Worm (Caenorhabditis elegans): ENCODE data around the gene F22E5.20.
"Not testable (repeated sequence)": the region's sequence is repeated elsewhere in the genome, so short reads cannot be mapped to it uniquely, and the experiment has no call there.

Gene F22E5.20

DNA sequence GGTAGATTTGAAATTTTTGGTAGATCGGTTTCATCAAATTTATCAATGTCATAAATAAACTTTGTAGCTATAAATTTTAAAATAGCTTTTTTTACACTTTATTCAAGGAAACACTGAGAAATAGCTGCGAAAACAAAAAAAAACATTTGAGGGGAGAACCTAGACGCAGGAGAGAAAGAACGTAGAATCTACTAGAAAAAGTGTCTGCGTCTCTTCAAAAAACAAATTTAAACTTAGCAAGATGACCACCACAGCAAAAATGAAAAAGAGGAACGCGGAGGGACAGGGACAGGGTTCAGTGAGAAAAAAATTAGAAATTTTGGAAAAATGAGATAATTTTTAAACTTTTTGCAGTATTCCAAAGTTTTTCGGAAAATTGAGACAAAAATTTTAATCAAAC, 24.4 kb downstream of the F22E5.20 start:
- TF ChIP-seq ceh-32 (tag; optimal IDR thresholded peaks at IDR 0.05; ENCODE audit: poor library complexity) (no peak), lin-13 (GFP tag; optimal IDR thresholded peaks at IDR 0.05) (no peak), aly-2 (tag; optimal IDR thresholded peaks at IDR 0.05) (no peak), nhr-11 (tag; optimal IDR thresholded peaks at IDR 0.05) (peak; percentile 19), nhr-28 (tag; optimal IDR thresholded peaks at IDR 0.05) (peak; percentile 0), ZK546.5 (tag; optimal IDR thresholded peaks at IDR 0.05) (no peak), daf-16 (GFP tag; optimal IDR thresholded peaks at IDR 0.05) (peak in 1 of 2 experiments; percentile 60), daf-16 (tag; optimal IDR thresholded peaks at IDR 0.05) (no peak), unc-62 (GFP tag; optimal IDR thresholded peaks at IDR 0.05 in 1 of 2) (no peak), unc-62 (tag; optimal IDR thresholded peaks at IDR 0.05) (no peak), ctbp-1 (GFP tag; IDR thresholded peaks at IDR 0.05) (no peak), ceh-20 (GFP tag; IDR thresholded peaks at IDR 0.05) (0 out of 2 replicates have a peak, but pooled peaks have one; percentile 19), hlh-11 (tag; optimal IDR thresholded peaks at IDR 0.05) (peak; percentile 10), ceh-82 (tag; optimal IDR thresholded peaks at IDR 0.05) (no peak), hmg-1.1 (GFP tag; IDR thresholded peaks at IDR 0.05) (peak; percentile 48; the same call in 1 of the 2 replicates), ceh-28 (tag; optimal IDR thresholded peaks at IDR 0.05) (no peak)

DNA sequence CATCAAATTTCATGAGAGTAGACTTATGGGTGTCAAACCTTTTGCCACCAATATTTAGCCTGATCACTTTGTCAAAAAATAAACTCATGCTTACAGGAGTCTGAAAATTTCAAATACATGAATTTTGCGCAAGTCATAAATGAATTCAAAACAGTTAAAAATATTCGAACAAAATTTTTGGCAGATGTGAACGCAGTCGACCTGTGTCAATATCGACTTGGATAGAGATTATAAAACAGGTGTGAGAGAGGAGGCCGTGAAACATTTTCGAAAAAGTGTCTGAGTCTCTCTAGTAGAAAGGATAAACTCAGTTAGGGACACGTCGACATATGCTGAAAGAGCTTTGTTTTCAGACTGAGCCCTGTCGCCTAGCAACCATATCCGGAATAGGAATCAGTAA, 26.7 kb downstream of the F22E5.20 start, which contains the start of gene F22E5.12:
TSS of gene F22E5.12 (minus strand) at position 101 of the 400 bp plus-strand sequence.
- not testable (repeated sequence) for TF ChIP-seq zfp-3 (GFP tag; conservative IDR thresholded peaks at IDR 0.05); mes-2 (tag; optimal IDR thresholded peaks at IDR 0.05; ENCODE audit: poor library complexity, severe bottlenecking); dmd-8 (GFP tag; IDR thresholded peaks at IDR 0.05)

ce11 chrII:2644498-2644897, 28.9 kb downstream of the F22E5.20 start, which contains the start of gene F22E5.11:
TSS of gene F22E5.11 (minus strand) at chrII:2644598.
- TF ChIP-seq set-16 (GFP tag; IDR thresholded peaks at IDR 0.05) (no peak), nhr-237 (tag; optimal IDR thresholded peaks at IDR 0.05) (no peak), nhr-102 (tag; optimal IDR thresholded peaks at IDR 0.05) (no peak), spr-3 (GFP tag; optimal IDR thresholded peaks at IDR 0.05) (no peak), spr-1 (tag; optimal IDR thresholded peaks at IDR 0.05) (no peak), zip-2 (tag; optimal IDR thresholded peaks at IDR 0.05) (no peak), hlh-11 (tag; optimal IDR thresholded peaks at IDR 0.05) (no peak), ceh-32 (tag; optimal IDR thresholded peaks at IDR 0.05; ENCODE audit: poor library complexity) (no peak), Y48G9A.11 (GFP tag; IDR thresholded peaks at IDR 0.05) (no peak), nhr-111 (GFP tag; optimal IDR thresholded peaks at IDR 0.05) (no peak), mxl-3 (GFP tag; optimal IDR thresholded peaks at IDR 0.05) (no peak), tra-1 (GFP tag; IDR thresholded peaks at IDR 0.05) (no peak), zfp-3 (GFP tag; conservative IDR thresholded peaks at IDR 0.05) (no peak), nhr-77 (tag; optimal IDR thresholded peaks at IDR 0.05) (no peak), egl-43 (GFP tag; IDR thresholded peaks at IDR 0.05) (no peak)

ce11 chrII:2641777-2642176, 31.7 kb downstream of the F22E5.20 start, which contains the start of gene F22E5.7:
TSS of gene F22E5.7 (plus strand) at chrII:2642077.
- no peak for TF ChIP-seq rbr-2 (tag; optimal IDR thresholded peaks at IDR 0.05)
- TF ChIP-seq nhr-102 (tag; optimal IDR thresholded peaks at IDR 0.05), result no peak

DNA sequence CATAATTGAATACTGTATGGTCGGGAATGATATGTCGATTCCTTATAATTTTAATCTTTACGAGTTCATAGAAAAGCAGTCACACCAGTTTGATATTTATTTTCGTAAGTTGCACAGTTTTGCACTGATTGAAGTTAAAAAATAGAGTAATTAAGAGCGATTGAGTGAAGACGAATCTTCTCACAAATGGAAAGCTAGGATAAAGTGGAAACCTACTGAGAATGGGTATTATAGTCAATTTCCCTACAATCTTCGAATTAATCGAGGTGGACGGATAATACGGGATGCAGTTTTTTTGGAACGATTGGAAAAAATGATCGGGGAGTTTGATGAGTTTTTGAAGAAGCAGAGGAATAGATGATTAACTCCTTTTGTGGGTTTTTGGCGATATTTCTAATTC, 32.5 kb downstream of the F22E5.20 start, which contains the start of gene F22E5.23:
TSS of gene F22E5.23 (plus strand) at position 301 of the 400 bp plus-strand sequence.
- TF ChIP-seq spr-3 (GFP tag; optimal IDR thresholded peaks at IDR 0.05) (no peak), ceh-28 (tag; optimal IDR thresholded peaks at IDR 0.05) (no peak), dpl-1 (GFP tag; optimal IDR thresholded peaks at IDR 0.05) (no peak)

Measured in whole organism, L4 larva.